Fruit fly (Drosophila melanogaster) whole organism: ENCODE measurements around the gene Cnep1r2.

ENCODE experiments used
- CG8478 ChIP-seq: fragments of >200 bp; optimal IDR thresholded peaks from 2 replicates; lab custom pipeline; 2018; ENCODE audit warnings: inconsistent platforms
- Dll ChIP-seq: fragments of >200 bp; optimal IDR thresholded peaks from 2 replicates; lab custom pipeline; 2017
- EcR ChIP-seq, 2 experiments: fragments of >200 bp; optimal IDR thresholded peaks; 2 replicates each; lab custom pipeline; 2017; ENCODE audit warnings: missing biosample characterization in 2 of 2, missing genetic modification characterization in 2 of 2, missing genetic modification reagents in 2 of 2
- pan ChIP-seq: fragments of >200 bp; optimal IDR thresholded peaks from 2 replicates; lab custom pipeline; 2017
- psq ChIP-seq: fragments of >200 bp; optimal IDR thresholded peaks from 2 replicates; lab custom pipeline; 2017
- usp ChIP-seq: fragments of >200 bp; optimal IDR thresholded peaks from 2 replicates; lab custom pipeline; 2017; ENCODE audit warnings: missing biosample characterization, missing genetic modification characterization, mixed read lengths

DNA sequence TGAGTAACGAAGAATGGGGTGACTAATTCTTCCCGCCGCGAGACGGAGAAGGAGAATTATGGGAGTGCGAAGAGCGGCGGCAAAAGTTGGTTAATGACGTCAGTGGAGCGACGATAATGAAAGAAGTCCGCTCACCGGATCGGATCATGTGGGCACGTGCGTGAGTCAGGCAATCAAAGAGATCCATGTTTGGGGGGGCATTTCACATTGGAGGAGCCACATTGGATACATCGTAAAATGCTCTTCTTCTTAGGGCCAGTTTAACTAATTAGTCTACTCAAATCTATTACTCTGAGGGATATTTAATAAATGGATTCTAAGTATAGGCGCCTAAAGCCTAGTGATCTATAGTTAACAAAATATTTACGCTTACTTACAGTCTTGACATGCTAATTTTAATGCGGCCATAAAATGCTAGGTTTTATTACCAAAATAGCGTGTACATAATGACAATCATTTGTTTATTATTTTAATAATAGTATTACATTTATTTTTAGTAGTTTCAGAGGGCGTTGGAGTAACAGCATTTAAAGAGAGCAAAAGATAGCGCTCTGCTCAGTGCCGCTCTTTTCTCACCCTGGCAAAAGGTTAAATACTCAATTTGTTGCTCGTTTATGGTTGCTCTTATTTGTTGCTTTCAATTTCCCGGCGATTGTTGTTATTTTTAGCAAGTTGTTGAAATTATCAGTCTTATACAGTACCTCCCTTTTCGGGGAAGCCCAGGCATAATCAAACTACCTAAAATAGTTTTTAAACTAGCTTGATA, 20.6 kb downstream of the Cnep1r2 start:
- TF ChIP-seq psq (lab: Kevin White, UChicago) = no peak
- no peak for TF ChIP-seq EcR (GFP tag; optimal IDR thresholded peaks at IDR 0.05; lab: Kevin White, UChicago)
- no peak for TF ChIP-seq usp (GFP tag; lab: Kevin White, UChicago)
- TF ChIP-seq CG8478 (lab: Kevin White, UChicago) = no peak
- TF ChIP-seq pan (lab: Kevin White, UChicago) = no peak
- TF ChIP-seq Dll (lab: Kevin White, UChicago) = no peak
